Fruit fly (Drosophila melanogaster) whole organism, prepupa: ENCODE data around the gene CG8119.

Experiments
- Blimp-1 ChIP-seq: fragments of 200-800 bp; sonication (Bioruptor generic); optimal IDR thresholded peaks from 3 replicates; lab custom pipeline; 2017; ENCODE audit warnings: missing biosample characterization, missing genetic modification characterization, mild to moderate bottlenecking, moderate library complexity, missing genetic modification reagents
- CG10631 ChIP-seq: fragments of 200-800 bp; sonication (Bioruptor generic); optimal IDR thresholded peaks from 2 replicates; lab custom pipeline; 2016; ENCODE audit warnings: missing biosample characterization, missing genetic modification characterization
- CG11294 ChIP-seq: fragments of 200-800 bp; sonication (Bioruptor generic); IDR thresholded peaks from 2 replicates; pipeline ENCODE4 v1.3.6; 2022; ENCODE audit warnings: missing biosample characterization, missing genetic modification characterization
- CG32006 ChIP-seq: fragments of 200-800 bp; sonication (Bioruptor generic); optimal IDR thresholded peaks from 3 replicates; lab custom pipeline; 2017; ENCODE audit warnings: missing biosample characterization, mild to moderate bottlenecking, missing genetic modification characterization
- CG34406 ChIP-seq: fragments of 200-800 bp; sonication (Bioruptor generic); optimal IDR thresholded peaks from 3 replicates; lab custom pipeline; 2016; ENCODE audit warnings: missing biosample characterization, missing genetic modification characterization
- CG4318 ChIP-seq: fragments of 200-800 bp; sonication (Bioruptor generic); optimal IDR thresholded peaks from 3 replicates; lab custom pipeline; 2017; ENCODE audit warnings: missing biosample characterization, mild to moderate bottlenecking, missing genetic modification characterization
- CG6854 ChIP-seq: fragments of 200-800 bp; sonication (Bioruptor generic); optimal IDR thresholded peaks from 2 replicates; lab custom pipeline; 2017; ENCODE audit warnings: missing biosample characterization, mild to moderate bottlenecking, missing genetic modification characterization
- CG9139 ChIP-seq: fragments of 200-800 bp; sonication (Bioruptor generic); optimal IDR thresholded peaks from 3 replicates; lab custom pipeline; 2017; ENCODE audit warnings: missing biosample characterization, mild to moderate bottlenecking, missing genetic modification characterization
- Ets96B ChIP-seq: fragments of 200-800 bp; optimal IDR thresholded peaks from 2 replicates; lab custom pipeline; 2019; ENCODE audit warnings: missing biosample characterization, mild to moderate bottlenecking, missing genetic modification characterization, moderate library complexity
- acj6 ChIP-seq: fragments of 200-800 bp; sonication (Bioruptor generic); optimal IDR thresholded peaks from 3 replicates; lab custom pipeline; 2016; ENCODE audit warnings: missing biosample characterization, missing genetic modification characterization
- cyc ChIP-seq: fragments of 200-800 bp; sonication (Bioruptor generic); optimal IDR thresholded peaks from 3 replicates; lab custom pipeline; 2016; ENCODE audit warnings: missing biosample characterization, missing genetic modification characterization

DNA sequence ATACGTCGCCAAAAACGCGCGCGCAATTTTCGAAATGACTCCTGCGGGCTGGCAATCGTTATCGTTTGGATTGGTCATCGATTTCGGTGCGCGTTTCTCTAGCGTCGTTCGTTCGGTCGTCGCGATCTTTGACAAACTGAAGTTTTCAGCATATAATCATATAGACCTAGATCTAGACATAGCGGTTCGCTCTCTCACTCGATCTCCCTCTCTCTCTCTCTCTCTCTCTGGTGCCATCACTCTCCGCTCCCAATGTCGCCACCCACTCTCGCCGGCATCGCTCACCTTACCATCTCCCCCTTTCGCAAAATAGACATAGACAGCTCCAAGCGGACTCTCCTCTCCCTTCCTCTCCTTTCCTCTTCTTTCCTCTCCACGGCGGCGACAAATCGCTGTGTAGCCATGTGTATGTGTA is 29.1 kb upstream of the CG8119 start, which contains the start of gene sog:
- no peak for TF ChIP-seq CG10631 (GFP tag; lab: Kevin White, UChicago)
- no peak for TF ChIP-seq Ets96B (tag; lab: Kevin White, UChicago)
- TF ChIP-seq CG34406 (GFP tag; lab: Kevin White, UChicago), result no peak
- TF ChIP-seq cyc, result no peak
- no peak for TF ChIP-seq acj6 (GFP tag; lab: Kevin White, UChicago)
- no peak for TF ChIP-seq CG4318 (GFP tag; lab: Kevin White, UChicago)
- TF ChIP-seq CG32006 (GFP tag; lab: Kevin White, UChicago), result no peak
- no peak for TF ChIP-seq CG6854
- no peak for TF ChIP-seq Blimp-1 (GFP tag; lab: Kevin White, UChicago)
- TF ChIP-seq CG9139 (GFP tag; lab: Kevin White, UChicago), result no peak
- TF ChIP-seq CG11294 (GFP tag; lab: Robert Waterston, UW), result no peak
